Worm (Caenorhabditis elegans) whole organism, late embryonic: ENCODE results near the gene F39E9.6.

Experiments used
- F13H6.1 ChIP-seq: sonication (generic microtip); optimal IDR thresholded peaks from 2 replicates; lab custom pipeline; 2016; ENCODE audit warnings: missing genetic modification characterization, missing compliant biosample characterization
- K02D7.2 ChIP-seq: sonication (generic microtip); optimal IDR thresholded peaks from 2 replicates; lab custom pipeline; 2017; ENCODE audit warnings: mild to moderate bottlenecking, missing genetic modification characterization, missing compliant biosample characterization
- ceh-48 ChIP-seq: sonication (generic microtip); optimal IDR thresholded peaks from 2 replicates; lab custom pipeline; 2016; ENCODE audit warnings: missing genetic modification characterization, inconsistent platforms, missing compliant biosample characterization
- elt-4 ChIP-seq: sonication (generic microtip); optimal IDR thresholded peaks from 2 replicates; lab custom pipeline; 2016; ENCODE audit warnings: missing genetic modification characterization, missing compliant biosample characterization
- ets-4 ChIP-seq: sonication (generic microtip); optimal IDR thresholded peaks from 2 replicates; lab custom pipeline; 2016; ENCODE audit warnings: missing genetic modification characterization, missing compliant biosample characterization
- eyg-1 ChIP-seq: sonication (generic microtip); optimal IDR thresholded peaks from 2 replicates; lab custom pipeline; 2016; ENCODE audit warnings: missing genotype, missing genetic modification characterization, missing compliant biosample characterization

ce11 chrII:3262504-3262903 lies 50.8 kb downstream of the F39E9.6 start, which contains the start of gene F02E11.2:
- no peak for TF ChIP-seq ets-4 (tag; lab: Kevin White, UChicago)
- no peak for TF ChIP-seq eyg-1
- no peak for TF ChIP-seq K02D7.2
- TF ChIP-seq ceh-48 (tag; lab: Kevin White, UChicago), result no peak
- TF ChIP-seq elt-4 (tag; lab: Kevin White, UChicago), result no peak
- no peak for TF ChIP-seq F13H6.1 (tag; lab: Kevin White, UChicago)
